Worm (Caenorhabditis elegans) whole organism, L4 larva: Measurements from ENCODE around the gene hex-5.

Experiments used
- F10B5.3 ChIP-seq: sonication (generic microtip); optimal IDR thresholded peaks from 2 replicates; lab custom pipeline; 2016; ENCODE audit warnings: mild to moderate bottlenecking, missing genetic modification characterization, missing compliant biosample characterization
- F44E2.7 ChIP-seq: fragments of 200-800 bp; sonication (Bioruptor generic); IDR thresholded peaks from 2 replicates; pipeline ENCODE4 v2.1.2; 2022; ENCODE audit warnings: missing genetic modification characterization, missing compliant biosample characterization
- R02D3.7 ChIP-seq: fragments of 150-350 bp; sonication (generic microtip); optimal IDR thresholded peaks from 3 replicates; lab custom pipeline; 2014; ENCODE audit warnings: missing biosample characterization, missing genetic modification characterization
- Y105C5A.15 ChIP-seq: fragments of 200-800 bp; sonication (Bioruptor generic); IDR thresholded peaks from 2 replicates; pipeline ENCODE4 v1.3.6; 2022; ENCODE audit warnings: missing genetic modification characterization, missing compliant biosample characterization
- Y75B8A.6 ChIP-seq: fragments of 200-800 bp; sonication (Bioruptor generic); IDR thresholded peaks from 2 replicates; pipeline ENCODE4 v1.3.6; 2022; ENCODE audit warnings: missing genetic modification reagents, missing genetic modification characterization, missing compliant biosample characterization
- ZK546.5 ChIP-seq, 2 experiments: sonication (generic microtip); optimal IDR thresholded peaks; 2 replicates each; lab custom pipeline; 2017; ENCODE audit warnings: missing biosample characterization in 2 of 2, missing genetic modification characterization in 2 of 2
- aha-1 ChIP-seq: fragments of 150-350 bp; peaks from one replicate; lab custom pipeline; 2014; ENCODE audit warnings: missing biosample characterization, missing genetic modification characterization
- aly-2 ChIP-seq: sonication (generic microtip); optimal IDR thresholded peaks from 2 replicates; lab custom pipeline; 2018; ENCODE audit warnings: missing biosample characterization, missing genetic modification characterization
- ama-1 ChIP-seq: fragments of 150-350 bp; optimal IDR thresholded peaks from 2 replicates; lab custom pipeline; 2014; ENCODE audit warnings: inconsistent platforms, mixed read lengths
- arid-1 ChIP-seq: fragments of 200-800 bp; sonication (Bioruptor generic); conservative IDR thresholded peaks from 2 replicates; pipeline ENCODE4 v1.3.6; 2022; ENCODE audit warnings: missing genetic modification reagents, missing genetic modification characterization, missing compliant biosample characterization
- ceh-44 ChIP-seq: fragments of 200-800 bp; sonication (Bioruptor generic); IDR thresholded peaks from 2 replicates; pipeline ENCODE4 v1.3.6; 2022; ENCODE audit warnings: missing genetic modification reagents, missing genetic modification characterization, missing compliant biosample characterization
- ceh-82 ChIP-seq: sonication (generic microtip); optimal IDR thresholded peaks from 2 replicates; lab custom pipeline; 2017; ENCODE audit warnings: missing biosample characterization, missing genetic modification characterization
- ctbp-1 ChIP-seq: fragments of 200-800 bp; sonication (Bioruptor generic); IDR thresholded peaks from 2 replicates; pipeline ENCODE4 v1.3.6; 2022; ENCODE audit warnings: missing genetic modification reagents, missing genetic modification characterization, missing compliant biosample characterization
- daf-12 ChIP-seq: fragments of 150-350 bp; optimal IDR thresholded peaks from 2 replicates; lab custom pipeline; 2014; ENCODE audit warnings: missing biosample characterization, missing genetic modification reagents, missing genetic modification characterization
- daf-16 ChIP-seq, 3 experiments: sonication (generic microtip); optimal IDR thresholded peaks; 2 replicates each; lab custom pipeline; 2016 to 2017; ENCODE audit warnings: missing genetic modification characterization in 3 of 3, missing genetic modification reagents in 3 of 3, mild to moderate bottlenecking in 2 of 3, missing compliant biosample characterization in 2 of 3, missing biosample characterization in 1 of 3, moderate library complexity in 1 of 3
- daf-8 ChIP-seq: fragments of 200-800 bp; sonication (Bioruptor generic); IDR thresholded peaks from 2 replicates; pipeline ENCODE4 v1.3.6; 2022; ENCODE audit warnings: missing genetic modification characterization, missing compliant biosample characterization
- dmd-8 ChIP-seq: fragments of 200-800 bp; sonication (Bioruptor generic); IDR thresholded peaks from 2 replicates; pipeline ENCODE4 v1.3.6; 2022; ENCODE audit warnings: missing genetic modification characterization, missing compliant biosample characterization
- dpl-1 ChIP-seq: fragments of 150-350 bp; optimal IDR thresholded peaks from 2 replicates; lab custom pipeline; 2014; ENCODE audit warnings: missing biosample characterization, missing genetic modification reagents, missing genetic modification characterization
- dve-1 ChIP-seq: sonication (generic microtip); optimal IDR thresholded peaks from 2 replicates; lab custom pipeline; 2017; ENCODE audit warnings: antibody characterized with exemption, mild to moderate bottlenecking, missing genetic modification characterization, missing compliant biosample characterization; ENCODE audit not compliant: insufficient read depth
- egl-27 ChIP-seq: sonication (generic microtip); optimal IDR thresholded peaks from 3 replicates; lab custom pipeline; 2017; ENCODE audit warnings: missing biosample characterization, missing genetic modification reagents, missing genetic modification characterization
- fos-1 ChIP-seq: fragments of 150-350 bp; optimal IDR thresholded peaks from 2 replicates; lab custom pipeline; 2014; ENCODE audit warnings: missing biosample characterization, missing genetic modification characterization
- gei-8 ChIP-seq: fragments of 200-800 bp; sonication (Bioruptor generic); optimal IDR thresholded peaks from 2 replicates; lab custom pipeline; 2018; ENCODE audit warnings: mild to moderate bottlenecking, missing genetic modification characterization, missing compliant biosample characterization
- hlh-11 ChIP-seq: fragments of 200-800 bp; sonication (Bioruptor generic); optimal IDR thresholded peaks from 2 replicates; lab custom pipeline; 2018; ENCODE audit warnings: mild to moderate bottlenecking, missing genetic modification characterization, missing compliant biosample characterization
- hlh-30 ChIP-seq: sonication (generic microtip); optimal IDR thresholded peaks from 2 replicates; lab custom pipeline; 2017; ENCODE audit warnings: antibody characterized with exemption, mild to moderate bottlenecking, missing genetic modification characterization, missing compliant biosample characterization; ENCODE audit not compliant: insufficient read depth
- lin-15B ChIP-seq: fragments of 150-350 bp; sonication (generic microtip); optimal IDR thresholded peaks from 3 replicates; lab custom pipeline; 2014; ENCODE audit warnings: missing biosample characterization, missing genetic modification characterization
- lir-3 ChIP-seq: sonication (generic microtip); optimal IDR thresholded peaks from 2 replicates; lab custom pipeline; 2016; ENCODE audit warnings: mild to moderate bottlenecking, missing genetic modification characterization, missing compliant biosample characterization
- madf-5 ChIP-seq, 2 experiments: fragments of 200-800 bp; sonication (Bioruptor generic); IDR thresholded peaks; 2 replicates each; pipeline ENCODE4 v1.3.6; 2022; ENCODE audit warnings: missing compliant biosample characterization in 2 of 2, missing genetic modification characterization in 2 of 2
- madf-9 ChIP-seq: fragments of 200-800 bp; sonication (Bioruptor generic); conservative IDR thresholded peaks from 2 replicates; pipeline ENCODE4 v1.3.6; 2022; ENCODE audit warnings: missing genetic modification reagents, missing genetic modification characterization, missing compliant biosample characterization
- mdl-1 ChIP-seq, 2 experiments: fragments of 150-350 bp in 1 of 2; sonication (generic microtip) in 1 of 2; optimal IDR thresholded peaks; 2 replicates each; lab custom pipeline; 2014 to 2017; ENCODE audit warnings: missing biosample characterization in 2 of 2, missing genetic modification characterization in 2 of 2
- mes-2 ChIP-seq: sonication (generic microtip); optimal IDR thresholded peaks from 2 replicates; lab custom pipeline; 2016; ENCODE audit warnings: missing genotype, mild to moderate bottlenecking, missing genetic modification characterization, missing compliant biosample characterization; ENCODE audit not compliant: poor library complexity, severe bottlenecking
- mxl-3 ChIP-seq: fragments of 200-800 bp; sonication (Bioruptor generic); optimal IDR thresholded peaks from 2 replicates; lab custom pipeline; 2018; ENCODE audit warnings: mild to moderate bottlenecking, missing genetic modification characterization, missing compliant biosample characterization
- nhr-10 ChIP-seq: fragments of 150-350 bp; optimal IDR thresholded peaks from 2 replicates; lab custom pipeline; 2014; ENCODE audit warnings: missing biosample characterization, missing genetic modification characterization
- nhr-102 ChIP-seq: sonication (generic microtip); optimal IDR thresholded peaks from 2 replicates; lab custom pipeline; 2016; ENCODE audit warnings: mild to moderate bottlenecking, missing genetic modification characterization, moderate library complexity, missing compliant biosample characterization
- nhr-11 ChIP-seq: fragments of 150-350 bp; optimal IDR thresholded peaks from 2 replicates; lab custom pipeline; 2014; ENCODE audit warnings: missing biosample characterization, missing genetic modification characterization
- nhr-237 ChIP-seq: sonication (generic microtip); optimal IDR thresholded peaks from 2 replicates; lab custom pipeline; 2017; ENCODE audit warnings: missing biosample characterization, missing genetic modification characterization
- nhr-28 ChIP-seq: fragments of 150-350 bp; optimal IDR thresholded peaks from 2 replicates; lab custom pipeline; 2014; ENCODE audit warnings: missing biosample characterization, missing genetic modification characterization
- nhr-41 ChIP-seq: fragments of 200-800 bp; sonication (Bioruptor generic); IDR thresholded peaks from 2 replicates; pipeline ENCODE4 v1.3.6; 2022; ENCODE audit warnings: missing genetic modification reagents, missing genetic modification characterization, missing compliant biosample characterization
- nhr-77 ChIP-seq: fragments of 150-350 bp; optimal IDR thresholded peaks from 2 replicates; lab custom pipeline; 2014; ENCODE audit warnings: missing biosample characterization, missing genetic modification characterization
- saeg-2 ChIP-seq: fragments of 200-800 bp; sonication (Bioruptor generic); IDR thresholded peaks from 2 replicates; pipeline ENCODE4 v1.3.6; 2022; ENCODE audit warnings: missing genetic modification reagents, missing genetic modification characterization, missing compliant biosample characterization
- skn-1 ChIP-seq: fragments of 150-350 bp; optimal IDR thresholded peaks from 2 replicates; lab custom pipeline; 2014; ENCODE audit warnings: missing biosample characterization, missing genetic modification characterization
- snpc-4 ChIP-seq: fragments of 150-350 bp; optimal IDR thresholded peaks from 2 replicates; lab custom pipeline; 2014; ENCODE audit warnings: missing biosample characterization, missing genetic modification characterization
- spr-1 ChIP-seq: sonication (generic microtip); optimal IDR thresholded peaks from 2 replicates; lab custom pipeline; 2016; ENCODE audit warnings: mild to moderate bottlenecking, missing genetic modification characterization, missing compliant biosample characterization
- tra-1 ChIP-seq: fragments of 200-800 bp; sonication (Bioruptor generic); IDR thresholded peaks from 2 replicates; pipeline ENCODE4 v1.3.6; 2022; ENCODE audit warnings: missing genetic modification reagents, missing genetic modification characterization, missing compliant biosample characterization
- unc-39 ChIP-seq: sonication (generic microtip); optimal IDR thresholded peaks from 2 replicates; lab custom pipeline; 2017; ENCODE audit warnings: missing biosample characterization, missing genetic modification characterization
- unc-62 ChIP-seq, 3 experiments: fragments of 150-350 bp in 1 of 3; sonication (generic microtip); optimal IDR thresholded peaks in 2 of 3; peaks in 1 of 3; 1 replicate in 1 of 3; 2 replicates in 2 of 3; lab custom pipeline; 2014 to 2017; ENCODE audit warnings: missing biosample characterization in 3 of 3, missing genetic modification characterization in 3 of 3, missing genetic modification reagents in 3 of 3, missing genotype in 1 of 3
- zag-1 ChIP-seq: fragments of 150-350 bp; optimal IDR thresholded peaks from 2 replicates; lab custom pipeline; 2014; ENCODE audit warnings: missing biosample characterization, missing genetic modification characterization
- zfp-2 ChIP-seq: sonication (generic microtip); optimal IDR thresholded peaks from 2 replicates; lab custom pipeline; 2016; ENCODE audit warnings: mild to moderate bottlenecking, missing genetic modification characterization, missing compliant biosample characterization

The hex-5 gene

ce11 chrX:14865744-14866143 lies 39.3 kb downstream of the hex-5 start, which contains the start of gene C27C12.3:
Gene C27C12.3, minus strand, starts transcription at chrX:14865844.
- TF ChIP-seq hlh-30 (tag; lab: Kevin White, UChicago) (no peak), ctbp-1 (GFP tag; lab: Robert Waterston, UW) (no peak), lin-15B (no peak), hlh-11 (tag; lab: Kevin White, UChicago) (no peak), F44E2.7 (no peak), daf-8 (GFP tag; lab: Robert Waterston, UW) (no peak), gei-8 (GFP tag; lab: Kevin White, UChicago) (no peak), nhr-102 (tag; lab: Kevin White, UChicago) (no peak)

- TF ChIP-seq madf-9 (no peak), unc-62 (GFP tag; optimal IDR thresholded peaks at IDR 0.05 in 1 of 2; lab: Kevin White, UChicago) (peak in 1 of 2 experiments; percentile 14), unc-62 (tag; optimal IDR thresholded peaks at IDR 0.05; lab: Kevin White, UChicago) (no peak)
These were observed 43.3 kb downstream of the hex-5 start, which contains the start of gene dmd-4 for ce11 chrX:14861752-14862151. Gene dmd-4, minus strand, starts transcription at chrX:14861852.

ce11 chrX:14853712-14854217 lies 51.3 kb downstream of the hex-5 start, which contains the start of the genes C27C12.1 and C27C12.4:
Gene C27C12.1, minus strand, starts transcription at chrX:14853762.
Gene C27C12.4, plus strand, starts transcription at chrX:14854086.
- TF ChIP-seq tra-1 (GFP tag; lab: Robert Waterston, UW), result no peak
- no peak; the same call in 1 of the 2 replicates for TF ChIP-seq arid-1 (GFP tag; lab: Robert Waterston, UW)
- TF ChIP-seq ceh-44 (GFP tag; lab: Robert Waterston, UW), result no peak
- peak; percentile 88 for TF ChIP-seq nhr-77 (tag; lab: Kevin White, UChicago)
- TF ChIP-seq madf-5 (GFP tag; IDR thresholded peaks at IDR 0.05; lab: Robert Waterston, UW), result no peak
- no peak for TF ChIP-seq daf-12
- peak; percentile 47; the same call in 1 of the 2 replicates for TF ChIP-seq madf-9
- peak; percentile 90 for TF ChIP-seq mxl-3 (GFP tag; lab: Kevin White, UChicago)
- no peak for TF ChIP-seq ceh-82 (tag; lab: Kevin White, UChicago)
- no peak for TF ChIP-seq Y105C5A.15
- no peak for TF ChIP-seq fos-1
- TF ChIP-seq nhr-28 (tag; lab: Kevin White, UChicago), result peak; percentile 90
- TF ChIP-seq ZK546.5 (tag; optimal IDR thresholded peaks at IDR 0.05; lab: Kevin White, UChicago), result no peak
- TF ChIP-seq daf-16 (GFP tag; optimal IDR thresholded peaks at IDR 0.05; lab: Kevin White, UChicago), result peak; percentile 8 to 61
- TF ChIP-seq daf-16 (tag; optimal IDR thresholded peaks at IDR 0.05; lab: Kevin White, UChicago), result peak; percentile 94
- no peak for TF ChIP-seq ama-1 (lab: Kevin White, UChicago)
- TF ChIP-seq R02D3.7 (tag; lab: Kevin White, UChicago), result no peak
- TF ChIP-seq nhr-41 (GFP tag; lab: Robert Waterston, UW), result no peak
- TF ChIP-seq Y75B8A.6 (GFP tag; lab: Robert Waterston, UW), result no peak
- no peak for TF ChIP-seq nhr-10 (tag; lab: Kevin White, UChicago)
- no peak for TF ChIP-seq aha-1 (tag; lab: Kevin White, UChicago)
- no peak for TF ChIP-seq lir-3
- no peak for TF ChIP-seq dve-1 (tag; lab: Kevin White, UChicago)
- no peak for TF ChIP-seq nhr-237 (tag; lab: Kevin White, UChicago)
- no peak for TF ChIP-seq lin-15B
- TF ChIP-seq dmd-8 (GFP tag; lab: Robert Waterston, UW), result no peak
- 0 out of 2 replicates have a peak, but pooled peaks have one; percentile 19 for TF ChIP-seq saeg-2
- peak in 1 of 2 experiments; percentile 65 for TF ChIP-seq mdl-1 (tag; optimal IDR thresholded peaks at IDR 0.05; lab: Kevin White, UChicago)
- TF ChIP-seq skn-1 (tag; lab: Kevin White, UChicago), result no peak
- TF ChIP-seq zag-1 (tag; lab: Kevin White, UChicago), result peak; percentile 22
- TF ChIP-seq mes-2 (tag; lab: Kevin White, UChicago), result peak; percentile 94
- peak; percentile 71 for TF ChIP-seq dpl-1
- TF ChIP-seq unc-39 (tag; lab: Kevin White, UChicago), result no peak
- peak; percentile 48 for TF ChIP-seq spr-1 (tag; lab: Kevin White, UChicago)
- TF ChIP-seq snpc-4 (tag; lab: Kevin White, UChicago), result no peak
- TF ChIP-seq egl-27 (tag; lab: Kevin White, UChicago), result no peak
- no peak for TF ChIP-seq F10B5.3 (tag; lab: Kevin White, UChicago)
- TF ChIP-seq aly-2 (tag; lab: Kevin White, UChicago), result no peak
- TF ChIP-seq nhr-11 (tag; lab: Kevin White, UChicago), result peak; percentile 81
- TF ChIP-seq zfp-2, result no peak
